Worm (Caenorhabditis elegans): Measurements from ENCODE around the gene T09A5.14.

DNA sequence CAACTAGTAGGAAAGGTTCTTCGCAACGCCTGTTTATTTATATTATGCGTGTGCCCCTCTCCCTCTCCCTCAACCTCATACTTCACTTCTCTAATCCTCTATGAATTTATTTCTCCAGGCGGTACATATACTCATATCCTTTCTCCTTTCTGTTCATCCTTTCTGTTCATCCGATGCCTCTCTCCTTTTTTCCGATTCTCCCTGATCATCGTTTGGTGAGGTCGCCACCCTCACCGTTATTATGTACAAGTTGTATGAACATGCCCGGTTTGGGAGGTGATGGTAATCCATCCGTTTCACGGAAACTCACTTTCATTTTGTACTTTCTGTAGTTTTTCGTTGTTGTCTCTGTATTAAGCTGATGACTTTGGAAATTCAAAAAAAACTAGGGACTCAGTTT, 7.5 kb downstream of the T09A5.14 start:
- TF ChIP-seq pha-4 (tag; optimal IDR thresholded peaks at IDR 0.05) (no peak), nhr-237 (tag; optimal IDR thresholded peaks at IDR 0.05) (no peak), snpc-4 (tag; optimal IDR thresholded peaks at IDR 0.05) (no peak), unc-62 (GFP tag; optimal IDR thresholded peaks at IDR 0.05) (no peak)
